Fruit fly (Drosophila melanogaster) whole organism, larva: Measurements from ENCODE around the gene ClpX.

ENCODE experiments used
- noc ChIP-seq: fragments of 200-800 bp; sonication (Bioruptor generic); optimal IDR thresholded peaks from 3 replicates; lab custom pipeline; 2019; ENCODE audit warnings: missing biosample characterization, mild to moderate bottlenecking, missing genetic modification characterization, moderate library complexity

ClpX gene

DNA sequence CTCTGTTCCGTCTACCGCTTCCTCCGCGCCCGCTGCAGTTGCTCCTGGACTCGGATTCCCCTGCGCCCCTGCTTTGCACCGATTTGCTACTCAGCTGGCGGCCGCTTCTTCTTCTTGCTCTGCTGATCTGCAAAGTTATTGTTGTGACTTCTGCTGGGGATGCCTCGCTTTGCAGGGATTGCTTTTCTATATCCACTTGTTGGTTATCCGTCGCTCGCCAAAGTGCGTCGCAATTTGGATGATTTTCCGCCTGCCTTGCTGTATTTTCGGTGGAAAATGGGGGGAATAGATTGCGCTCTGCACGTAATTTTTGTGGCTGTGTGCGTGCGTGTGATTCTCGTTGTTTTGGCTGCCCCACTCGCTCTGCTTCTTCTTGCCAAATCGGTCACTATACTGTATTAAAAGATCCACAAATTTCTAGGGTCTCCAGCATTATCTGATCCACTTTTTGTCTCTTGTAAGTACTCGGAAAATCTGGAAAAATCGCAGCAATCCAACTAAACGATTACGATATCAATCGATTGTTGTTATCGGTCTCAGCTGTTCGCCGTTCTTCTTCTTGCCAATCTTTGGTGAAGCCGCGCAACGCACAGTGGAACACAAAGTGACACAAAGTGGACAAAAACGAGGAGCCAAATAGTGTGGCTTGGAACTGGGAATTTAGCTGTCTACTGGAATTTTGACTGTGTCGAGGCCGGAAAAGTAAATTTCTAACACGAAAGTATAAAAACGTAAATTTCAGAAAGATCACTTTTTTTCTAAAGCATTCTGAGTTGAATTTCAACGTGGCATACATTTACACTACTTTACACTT, at the start of gene ClpX:
TSS of gene ClpX (minus strand) at position 764 of the 814 bp plus-strand sequence.
- peak; percentile 2 for TF ChIP-seq noc

dm6 chr3R:19948143-19948542, 44.7 kb upstream of the ClpX start, which contains the start of gene CG4783:
Gene CG4783, plus strand, starts transcription at chr3R:19948443.
- TF ChIP-seq noc, result no peak

DNA sequence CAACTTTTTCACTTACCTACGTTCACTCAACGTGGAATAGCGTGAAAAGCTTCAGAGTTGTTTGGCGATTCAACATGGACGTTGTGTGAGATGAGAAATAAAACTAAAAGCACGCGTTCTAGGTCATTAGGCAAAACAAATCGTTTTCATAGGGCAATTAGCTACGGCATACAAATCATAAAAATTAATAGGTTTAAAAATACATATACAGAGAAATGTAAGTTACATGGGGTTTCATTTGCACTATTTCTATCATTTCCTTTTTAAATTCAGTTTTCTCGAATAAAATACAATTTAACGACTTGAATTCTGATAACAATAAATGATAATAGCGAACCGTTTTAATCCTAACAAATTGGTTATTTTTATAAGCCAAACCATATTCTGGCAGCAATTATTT, 38.8 kb upstream of the ClpX start, which contains the start of gene CG46042:
TSS of gene CG46042 (minus strand) at position 101 of the 400 bp plus-strand sequence.
- TF ChIP-seq noc, result no peak

- no peak for TF ChIP-seq noc
Measured at dm6 chr3R:19938941-19939587, 35.6 kb upstream of the ClpX start.

DNA sequence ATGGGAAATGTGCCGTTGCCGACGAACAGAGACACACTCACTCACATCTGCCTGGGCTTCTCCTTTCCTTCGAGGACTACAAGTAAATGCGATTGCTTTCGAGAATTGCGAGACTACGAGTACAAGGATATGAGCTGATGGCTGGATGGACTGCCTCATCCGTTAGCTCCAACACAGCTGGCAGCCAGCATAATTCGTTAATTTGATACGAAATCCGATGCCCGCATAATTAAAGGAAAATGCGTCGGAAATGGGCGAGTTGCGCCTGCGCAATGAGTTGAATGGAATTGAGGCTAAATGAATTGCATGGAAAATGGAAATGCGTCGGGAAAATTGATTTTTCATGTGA, 32.3 kb upstream of the ClpX start:
- no peak for TF ChIP-seq noc

dm6 chr3R:19934840-19935776, 31.6 kb upstream of the ClpX start, which contains the start of gene mira:
Gene mira, minus strand, starts transcription at chr3R:19935120.
- no peak for TF ChIP-seq noc

DNA sequence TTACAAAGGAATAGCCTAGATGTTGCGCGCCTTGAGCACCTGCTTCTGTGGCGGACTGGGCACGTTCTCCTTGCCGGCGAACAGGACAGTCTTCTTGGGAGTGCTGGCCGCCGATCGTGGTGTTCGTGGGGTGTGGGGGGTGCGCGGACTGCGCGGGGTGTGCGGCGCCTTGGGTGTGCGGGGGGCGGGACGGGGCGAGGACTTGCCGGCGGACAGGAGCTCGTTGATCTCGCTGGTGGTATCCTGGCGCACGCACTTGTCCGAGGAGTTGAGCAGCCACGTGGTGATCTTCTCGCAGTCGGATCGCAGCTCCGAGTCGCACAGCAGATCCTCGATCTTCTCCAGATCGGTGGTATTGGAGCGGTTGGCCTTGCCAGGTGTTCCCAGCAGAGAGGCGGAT, 28.7 kb upstream of the ClpX start:
- TF ChIP-seq noc, result no peak

DNA sequence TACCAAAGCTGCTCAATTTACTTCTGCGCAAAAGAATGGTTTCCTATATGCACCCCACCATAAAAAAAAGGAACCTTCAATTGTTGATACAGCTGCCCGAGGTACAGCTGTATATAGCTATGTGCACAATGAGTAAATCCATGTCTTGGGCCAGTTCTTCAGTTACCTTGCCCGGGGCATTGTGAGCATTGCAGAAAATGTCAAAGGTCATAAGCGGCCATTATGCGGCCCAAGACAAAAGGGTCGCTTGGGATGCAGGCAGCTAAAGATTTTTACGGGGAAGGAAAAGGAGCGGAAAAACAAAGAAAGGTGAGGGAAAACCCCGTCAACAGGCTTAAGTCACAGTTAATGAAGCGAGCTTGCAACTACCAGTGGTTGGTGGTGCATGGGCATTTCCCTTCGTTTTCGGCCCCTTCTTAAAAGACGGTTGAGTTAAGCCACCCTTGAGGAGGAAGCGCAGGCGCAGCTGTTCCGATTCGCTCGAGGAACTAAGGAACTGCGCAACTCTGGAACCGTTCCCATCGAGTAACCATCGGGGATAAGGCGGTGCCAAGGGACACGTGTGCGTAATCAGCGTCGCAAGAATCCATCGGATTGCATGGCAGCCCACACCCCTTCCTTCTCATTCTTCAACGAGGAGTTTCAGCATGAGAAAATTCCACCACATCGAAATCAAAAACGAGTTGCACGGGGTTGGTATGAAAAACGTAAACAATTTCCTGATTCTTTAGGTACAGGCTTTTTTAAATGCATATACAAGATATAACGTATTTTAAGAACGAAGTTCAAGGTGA, 27.6 kb upstream of the ClpX start:
- no peak for TF ChIP-seq noc

dm6 chr3R:19928544-19928943, 25.1 kb upstream of the ClpX start, which contains the start of gene CG4459:
Gene CG4459, minus strand, starts transcription at chr3R:19928644.
- TF ChIP-seq noc, result no peak

dm6 chr3R:19925271-19925670, 21.8 kb upstream of the ClpX start, which contains the start of gene CG4462:
Gene CG4462, minus strand, starts transcription at chr3R:19925371.
- no peak for TF ChIP-seq noc

DNA sequence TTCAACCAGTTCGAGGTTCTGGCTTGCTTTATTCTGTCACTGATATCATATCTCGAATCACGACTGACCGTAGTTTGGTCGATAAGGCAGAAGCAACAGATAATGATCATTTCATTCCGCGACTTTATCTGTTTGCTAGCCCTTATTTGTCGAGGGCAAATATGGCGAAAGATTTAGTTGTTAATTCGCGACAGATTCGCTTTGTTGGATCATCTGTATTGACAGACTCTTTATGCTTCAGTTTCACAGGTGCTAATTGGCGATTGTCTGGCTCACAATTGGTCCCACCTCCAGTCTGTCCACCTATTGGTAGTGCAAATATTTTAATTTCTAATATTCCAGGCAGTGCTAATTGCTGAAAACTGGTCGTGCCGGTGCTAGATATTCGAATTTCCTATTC, 20.8 kb upstream of the ClpX start:
- peak; percentile 65 for TF ChIP-seq noc

dm6 chr3R:19918207-19918606, 14.7 kb upstream of the ClpX start, which contains the start of gene CG4770:
Gene CG4770, plus strand, starts transcription at chr3R:19918507.
- TF ChIP-seq noc, result no peak

- no peak for TF ChIP-seq noc
Measured at dm6 chr3R:19917739-19918138, 14.2 kb upstream of the ClpX start, which contains the start of gene CG4465. Gene CG4465, minus strand, starts transcription at chr3R:19917839.

DNA sequence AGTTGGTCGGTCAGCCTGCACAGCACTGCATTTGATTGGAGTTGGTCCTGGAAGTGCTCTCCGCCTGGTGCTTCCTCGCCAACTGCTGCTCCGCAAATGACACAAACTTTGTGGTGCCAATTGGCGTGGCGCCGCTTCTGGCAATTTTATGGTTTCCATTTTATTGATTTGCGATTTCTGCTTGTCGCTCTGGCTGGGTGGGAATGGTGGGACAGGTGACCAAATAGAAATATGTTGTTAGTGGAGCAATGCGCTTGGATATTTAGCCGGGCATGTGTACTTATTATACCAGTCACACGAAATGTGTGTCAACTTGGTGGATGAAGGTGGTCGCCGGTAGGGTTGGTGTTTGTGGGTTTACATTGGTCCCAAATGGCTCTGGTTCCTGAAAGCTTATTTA, 11.8 kb upstream of the ClpX start, which contains the start of the genes Xport-A and Xport-B:
TSS of gene Xport-A (minus strand) at position 101 of the 400 bp plus-strand sequence.
TSS of gene Xport-B (minus strand) at position 101 of the 400 bp plus-strand sequence.
- no peak for TF ChIP-seq noc

DNA sequence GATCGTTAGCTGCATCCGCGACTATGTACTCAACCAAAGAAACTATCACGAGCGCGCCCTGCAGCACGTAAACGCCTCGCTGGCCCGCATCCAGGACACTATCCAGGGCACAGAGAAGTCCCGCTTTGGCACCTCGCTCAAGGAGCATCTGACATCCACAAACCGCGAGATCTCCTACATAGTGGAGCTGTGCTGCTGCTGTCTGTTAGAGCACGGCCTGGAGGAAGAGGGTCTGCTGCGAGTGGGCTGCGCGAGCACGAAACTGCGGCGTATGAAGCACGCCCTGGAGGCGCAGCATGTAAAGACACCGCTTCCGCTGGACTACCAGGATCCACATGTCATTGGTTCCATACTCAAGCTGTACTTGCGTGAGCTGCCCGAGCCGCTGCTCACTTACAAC, 7.5 kb upstream of the ClpX start:
- no peak for TF ChIP-seq noc
